Fruit fly (Drosophila melanogaster) whole organism, prepupa: ENCODE results near the gene CG7025.

Experiments
- CG16779 ChIP-seq: fragments of 200-800 bp; sonication (Bioruptor generic); optimal IDR thresholded peaks from 3 replicates; lab custom pipeline; 2017; ENCODE audit warnings: missing biosample characterization, mild to moderate bottlenecking, missing genetic modification characterization
- OdsH ChIP-seq: fragments of 200-800 bp; sonication (Bioruptor generic); optimal IDR thresholded peaks from 3 replicates; lab custom pipeline; 2016; ENCODE audit warnings: missing biosample characterization, missing genetic modification characterization
- fd85E ChIP-seq: fragments of 200-800 bp; sonication (Bioruptor generic); optimal IDR thresholded peaks from 3 replicates; lab custom pipeline; 2016; ENCODE audit warnings: missing biosample characterization, missing genetic modification characterization
- fkh ChIP-seq: fragments of 200-800 bp; sonication (Bioruptor generic); optimal IDR thresholded peaks from 3 replicates; lab custom pipeline; 2017; ENCODE audit warnings: missing biosample characterization, mild to moderate bottlenecking, missing genetic modification characterization, moderate library complexity

DNA sequence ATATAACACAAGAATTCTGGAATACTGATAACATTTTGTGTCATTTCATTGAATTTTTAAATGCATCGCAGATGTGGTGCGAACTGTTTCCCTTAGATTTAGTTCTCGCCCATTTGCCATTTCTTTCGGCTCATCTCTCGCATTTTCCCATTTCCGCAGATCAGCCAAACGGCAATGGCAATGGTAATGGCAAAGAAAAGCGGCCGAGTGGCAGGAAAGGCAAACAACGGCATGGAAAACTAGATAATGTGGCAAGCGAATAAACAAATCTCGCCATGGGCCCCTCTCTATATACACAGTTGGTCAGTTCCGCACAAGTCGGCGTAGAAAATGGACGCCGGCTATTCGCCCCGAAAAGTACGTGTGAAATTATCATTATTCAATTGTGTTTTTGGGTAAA is 26.7 kb downstream of the CG7025 start, which contains the start of gene Myo28B1:
- TF ChIP-seq fkh (GFP tag; lab: Kevin White, UChicago) (no peak), OdsH (no peak), fd85E (no peak), CG16779 (tag; lab: Kevin White, UChicago) (no peak)
